Worm (Caenorhabditis elegans): Measurements from ENCODE around the gene F57H12.6.

ce11 chrIV:8008137-8008536 lies 32.0 kb upstream of the F57H12.6 start:
- TF ChIP-seq ama-1 (optimal IDR thresholded peaks at IDR 0.05): no peak
- no peak for TF ChIP-seq tbx-37 (GFP tag; conservative IDR thresholded peaks at IDR 0.05)
- TF ChIP-seq ets-7 (tag; optimal IDR thresholded peaks at IDR 0.05): no peak
- TF ChIP-seq ceh-36 (tag; optimal IDR thresholded peaks at IDR 0.05): no peak
- TF ChIP-seq flt-1 (GFP tag; IDR thresholded peaks at IDR 0.05): no peak
- no peak for TF ChIP-seq tra-4 (tag; optimal IDR thresholded peaks at IDR 0.05)
- no peak for TF ChIP-seq hmbx-1 (tag; optimal IDR thresholded peaks at IDR 0.05)
- peak; percentile 73 for TF ChIP-seq hmg-4 (GFP tag; optimal IDR thresholded peaks at IDR 0.05)
- no peak for TF ChIP-seq B0310.2 (tag; optimal IDR thresholded peaks at IDR 0.05)

Data from whole organism, early embryonic.